Fruit fly (Drosophila melanogaster): ENCODE data around the gene CG1677.

dm6 chrX:7347406-7347805 is 58.2 kb downstream of the CG1677 start, which contains the start of gene CG15034:
- TF ChIP-seq CG11617 (GFP tag; optimal IDR thresholded peaks at IDR 0.05), result no peak
- no peak for TF ChIP-seq CG7045 (GFP tag; optimal IDR thresholded peaks at IDR 0.05)
- TF ChIP-seq ovo (GFP tag; optimal IDR thresholded peaks at IDR 0.05), result no peak
- TF ChIP-seq cic (GFP tag; optimal IDR thresholded peaks at IDR 0.05), result no peak
- no peak for TF ChIP-seq Mnt (GFP tag; optimal IDR thresholded peaks at IDR 0.05)
- TF ChIP-seq pad (GFP tag; optimal IDR thresholded peaks at IDR 0.05), result no peak
- no peak for TF ChIP-seq Hr96 (GFP tag; optimal IDR thresholded peaks at IDR 0.05)
